Worm (Caenorhabditis elegans) whole organism, L2 larva: ENCODE results near the gene tbc-14.

Experiments used
- C34F6.9 ChIP-seq: fragments of 150-350 bp; optimal IDR thresholded peaks from 2 replicates; lab custom pipeline; 2014; ENCODE audit warnings: missing biosample characterization, missing genetic modification characterization
- F13H6.1 ChIP-seq: sonication (generic microtip); optimal IDR thresholded peaks from 2 replicates; lab custom pipeline; 2016; ENCODE audit warnings: missing genetic modification characterization, missing compliant biosample characterization
- lin-13 ChIP-seq: fragments of 150-350 bp; optimal IDR thresholded peaks from 2 replicates; lab custom pipeline; 2014; ENCODE audit warnings: missing biosample characterization, missing genetic modification reagents, missing genetic modification characterization
- lsy-2 ChIP-seq, 2 experiments: fragments of 150-350 bp in 1 of 2; sonication (generic microtip) in 1 of 2; optimal IDR thresholded peaks; 2 replicates each; lab custom pipeline; 2014 to 2017; ENCODE audit warnings: missing biosample characterization in 2 of 2, missing genetic modification characterization in 2 of 2
- nhr-11 ChIP-seq: fragments of 150-350 bp; optimal IDR thresholded peaks from 2 replicates; lab custom pipeline; 2014; ENCODE audit warnings: missing biosample characterization, missing genetic modification characterization
- nhr-237 ChIP-seq: fragments of 150-350 bp; optimal IDR thresholded peaks from 2 replicates; lab custom pipeline; 2014; ENCODE audit warnings: missing biosample characterization, missing genetic modification characterization

DNA sequence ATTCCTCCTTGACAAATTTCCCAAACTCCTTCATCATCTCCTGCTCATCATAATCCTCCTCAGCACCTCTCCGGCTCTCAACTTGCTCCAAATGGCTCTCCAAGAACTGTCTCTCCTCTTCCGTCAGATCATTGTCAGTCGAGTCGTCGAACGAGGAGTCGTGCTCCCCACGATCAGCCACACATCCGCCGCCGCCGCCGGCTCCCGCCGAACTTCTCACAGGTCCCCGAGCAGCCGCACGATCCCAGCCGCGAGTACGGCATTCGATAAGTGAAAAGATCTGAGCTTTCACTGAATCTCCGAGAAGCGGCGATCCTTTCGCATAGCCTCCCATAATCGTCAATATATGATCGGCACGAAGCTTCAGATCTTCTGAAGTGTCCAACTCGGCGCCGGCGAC is 3.9 kb upstream of the tbc-14 start:
- TF ChIP-seq F13H6.1 (tag; lab: Kevin White, UChicago) (no peak), nhr-11 (tag; lab: Kevin White, UChicago) (no peak), nhr-237 (tag; lab: Kevin White, UChicago) (no peak), lsy-2 (tag; optimal IDR thresholded peaks at IDR 0.05; lab: Kevin White, UChicago) (no peak), C34F6.9 (tag; lab: Kevin White, UChicago) (no peak), lin-13 (GFP tag; lab: Kevin White, UChicago) (no peak)
